Worm (Caenorhabditis elegans): Measurements from ENCODE around the gene F17C11.4.

DNA sequence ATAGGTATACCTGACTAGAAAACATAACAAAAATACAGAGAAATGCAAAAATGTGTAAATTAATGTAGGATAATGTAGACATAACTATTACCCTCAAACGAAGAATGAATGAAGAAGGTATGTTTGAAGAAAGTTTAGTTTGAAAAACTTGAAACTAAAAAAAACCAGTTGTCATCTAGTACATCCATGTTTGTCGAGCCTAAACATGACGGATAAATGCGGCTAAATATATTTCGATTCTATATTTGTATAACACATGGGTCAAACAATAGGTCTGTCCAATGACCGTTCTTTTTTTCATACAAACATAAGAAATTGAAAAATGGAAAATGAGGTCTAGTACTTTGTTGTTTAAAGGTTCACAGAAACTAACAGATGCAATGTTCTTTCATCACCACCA is 18.4 kb downstream of the F17C11.4 start, which contains the start of gene F17C11.22:
- TF ChIP-seq elt-2 (tag; optimal IDR thresholded peaks at IDR 0.05) (no peak), mec-3 (tag; optimal IDR thresholded peaks at IDR 0.05; ENCODE audit: borderline replicate concordance) (no peak), nfya-1 (tag; optimal IDR thresholded peaks at IDR 0.05) (no peak), hlh-13 (GFP tag; optimal IDR thresholded peaks at IDR 0.05) (no peak), pqm-1 (tag; optimal IDR thresholded peaks at IDR 0.05) (no peak), lin-11 (tag; optimal IDR thresholded peaks at IDR 0.05) (no peak), C08G9.2 (tag; optimal IDR thresholded peaks at IDR 0.05) (no peak), sox-4 (tag; optimal IDR thresholded peaks at IDR 0.05) (no peak), F13H6.1 (tag; optimal IDR thresholded peaks at IDR 0.05) (no peak), lim-6 (tag; optimal IDR thresholded peaks at IDR 0.05) (no peak)
